Worm (Caenorhabditis elegans): Measurements from ENCODE around the gene ifas-1.

ce11 chrII:3701305-3701704, 12.8 kb upstream of the ifas-1 start, which contains the start of gene srx-105:
- TF ChIP-seq flt-1 (GFP tag; IDR thresholded peaks at IDR 0.05) (no peak), klf-2 (GFP tag; conservative IDR thresholded peaks at IDR 0.05) (no peak), tab-1 (GFP tag; IDR thresholded peaks at IDR 0.05) (no peak), ztf-29 (GFP tag; IDR thresholded peaks at IDR 0.05) (no peak), ref-1 (GFP tag; conservative IDR thresholded peaks at IDR 0.05) (no peak)

Data from whole organism, midembryonic.